Worm (Caenorhabditis elegans) whole organism, late embryonic: Measurements from ENCODE around the gene H23N18.6.

Source experiments
- T23F11.4 ChIP-seq: fragments of 200-800 bp; sonication (Bioruptor generic); optimal IDR thresholded peaks from 2 replicates; lab custom pipeline; 2018; ENCODE audit warnings: mild to moderate bottlenecking, missing genetic modification characterization, missing compliant biosample characterization
- ceh-2 ChIP-seq: sonication (generic microtip); optimal IDR thresholded peaks from 2 replicates; lab custom pipeline; 2016; ENCODE audit warnings: missing genotype, missing genetic modification characterization, missing compliant biosample characterization
- ceh-48 ChIP-seq: sonication (generic microtip); optimal IDR thresholded peaks from 2 replicates; lab custom pipeline; 2016; ENCODE audit warnings: missing genetic modification characterization, inconsistent platforms, missing compliant biosample characterization
- che-1 ChIP-seq: sonication (generic microtip); optimal IDR thresholded peaks from 2 replicates; lab custom pipeline; 2016; ENCODE audit warnings: mild to moderate bottlenecking, missing genetic modification characterization, missing compliant biosample characterization
- dmd-4 ChIP-seq: sonication (generic microtip); optimal IDR thresholded peaks from 2 replicates; lab custom pipeline; 2016; ENCODE audit warnings: borderline replicate concordance, missing genetic modification characterization, missing compliant biosample characterization
- dve-1 ChIP-seq: sonication (generic microtip); optimal IDR thresholded peaks from 2 replicates; lab custom pipeline; 2017; ENCODE audit warnings: antibody characterized with exemption, mild to moderate bottlenecking, missing genetic modification characterization, missing compliant biosample characterization
- ets-4 ChIP-seq: sonication (generic microtip); optimal IDR thresholded peaks from 2 replicates; lab custom pipeline; 2016; ENCODE audit warnings: missing genetic modification characterization, missing compliant biosample characterization
- fkh-10 ChIP-seq: fragments of 150-350 bp; optimal IDR thresholded peaks from 2 replicates; lab custom pipeline; 2014; ENCODE audit warnings: missing biosample characterization, missing genetic modification reagents, missing genetic modification characterization
- madf-2 ChIP-seq: sonication (generic microtip); optimal IDR thresholded peaks from 2 replicates; lab custom pipeline; 2017; ENCODE audit warnings: missing genetic modification characterization, missing compliant biosample characterization
- nhr-11 ChIP-seq: fragments of 150-350 bp; optimal IDR thresholded peaks from 2 replicates; lab custom pipeline; 2014; ENCODE audit warnings: missing biosample characterization, missing genetic modification characterization
- sdc-2 ChIP-seq: sonication (generic microtip); optimal IDR thresholded peaks from 2 replicates; lab custom pipeline; 2016; ENCODE audit warnings: missing genotype, missing genetic modification characterization, missing compliant biosample characterization
- unc-86 ChIP-seq: sonication (generic microtip); optimal IDR thresholded peaks from 2 replicates; lab custom pipeline; 2016; ENCODE audit warnings: missing genetic modification characterization, missing compliant biosample characterization

- TF ChIP-seq dmd-4 (tag; lab: Kevin White, UChicago): no peak
- no peak for TF ChIP-seq sdc-2 (tag; lab: Kevin White, UChicago)
- no peak for TF ChIP-seq madf-2
- TF ChIP-seq dve-1 (tag; lab: Kevin White, UChicago): no peak
- TF ChIP-seq unc-86 (tag; lab: Kevin White, UChicago): no peak
- no peak for TF ChIP-seq che-1 (tag; lab: Kevin White, UChicago)
- no peak for TF ChIP-seq nhr-11 (tag; lab: Kevin White, UChicago)
- TF ChIP-seq T23F11.4 (GFP tag; lab: Kevin White, UChicago): no peak
- TF ChIP-seq ceh-2 (tag; lab: Kevin White, UChicago): no peak
- TF ChIP-seq ets-4: no peak
- no peak for TF ChIP-seq fkh-10
- TF ChIP-seq ceh-48 (tag; lab: Kevin White, UChicago): no peak
Observed at ce11 chrV:4924618-4925017, 9.7 kb upstream of the H23N18.6 start, which contains the start of gene srh-20.
